Fruit fly (Drosophila melanogaster) whole organism, wandering third instar larva: ENCODE measurements around the gene Rilpl.
A peak's percentile ranks its signal among the peaks of the same experiment; 100 is the strongest.

Experiments
- Hr78 ChIP-seq: fragments of >200 bp; optimal IDR thresholded peaks from 2 replicates; lab custom pipeline; 2017; ENCODE audit warnings: missing biosample characterization, missing genetic modification characterization
- brk ChIP-seq: fragments of 200-800 bp; sonication (Bioruptor generic); optimal IDR thresholded peaks from 2 replicates; lab custom pipeline; 2016; ENCODE audit warnings: missing biosample characterization, mild to moderate bottlenecking, missing genetic modification characterization
- ey ChIP-seq: fragments of 200-800 bp; sonication (Bioruptor generic); optimal IDR thresholded peaks from 2 replicates; lab custom pipeline; 2016; ENCODE audit warnings: missing biosample characterization, missing genetic modification characterization
- h ChIP-seq: fragments of 200-800 bp; sonication (Bioruptor generic); optimal IDR thresholded peaks from 3 replicates; lab custom pipeline; 2016; ENCODE audit warnings: missing biosample characterization, mild to moderate bottlenecking, missing genetic modification characterization
- psq ChIP-seq: fragments of 200-800 bp; sonication (Bioruptor generic); optimal IDR thresholded peaks from 3 replicates; lab custom pipeline; 2017; ENCODE audit warnings: missing biosample characterization, mild to moderate bottlenecking, missing genetic modification characterization, moderate library complexity
- sage ChIP-seq: fragments of 200-800 bp; sonication (Bioruptor generic); optimal IDR thresholded peaks from 2 replicates; lab custom pipeline; 2016; ENCODE audit warnings: missing biosample characterization, mild to moderate bottlenecking, missing genetic modification characterization

DNA sequence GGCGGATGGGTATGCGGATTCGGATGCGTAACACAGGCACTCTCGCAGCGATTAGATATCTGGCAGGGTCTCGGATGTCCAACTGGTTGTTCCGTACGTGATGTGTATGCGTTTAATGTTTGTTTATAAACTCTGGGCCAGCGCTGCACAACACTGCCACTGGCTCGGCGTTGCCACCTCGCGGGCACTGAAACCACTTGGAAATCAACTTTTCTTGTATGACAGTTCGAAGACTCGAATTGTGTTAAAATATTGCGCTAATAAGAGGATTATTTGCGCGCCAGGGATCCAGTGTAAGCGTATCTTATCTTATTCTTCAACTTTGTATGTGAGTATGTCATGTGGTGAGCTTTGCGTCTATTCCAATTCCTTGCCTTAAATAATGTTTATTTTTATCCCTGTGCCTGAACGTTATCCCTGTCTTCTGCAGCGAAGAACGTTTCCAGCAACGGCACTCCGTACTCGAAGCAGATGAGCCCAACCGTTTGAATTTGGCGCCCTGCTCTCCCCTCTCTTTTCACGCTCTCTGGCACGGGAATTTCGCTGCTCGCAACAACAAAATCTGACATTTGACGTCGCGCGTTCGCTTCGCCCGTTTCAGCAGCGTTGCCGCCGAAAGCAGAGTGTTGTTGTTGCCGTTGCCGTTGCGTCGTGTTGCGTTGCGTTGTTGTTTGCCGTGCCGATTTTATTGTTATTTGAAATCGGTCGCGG, 12.3 kb upstream of the Rilpl start, which contains the start of the genes CG3719 and CG32813:
- TF ChIP-seq brk (GFP tag; lab: Kevin White, UChicago), result no peak
- TF ChIP-seq ey (GFP tag; lab: Kevin White, UChicago), result peak; percentile 19
- peak; percentile 48 for TF ChIP-seq h
- peak; percentile 11 for TF ChIP-seq psq (GFP tag; lab: Kevin White, UChicago)
- TF ChIP-seq sage (GFP tag; lab: Kevin White, UChicago), result no peak
- TF ChIP-seq Hr78 (GFP tag; lab: Kevin White, UChicago), result no peak
